Fruit fly (Drosophila melanogaster) whole organism, embryonic: ENCODE data around the gene CG14535.

ENCODE experiments used
- Ada2b ChIP-seq: fragments of 200-800 bp; sonication (Bioruptor generic); IDR thresholded peaks from 2 replicates; pipeline ENCODE4 v1.3.6; 2022; ENCODE audit warnings: missing biosample characterization, missing genetic modification characterization
- BEAF-32 ChIP-seq: fragments of 200-800 bp; sonication (Bioruptor generic); optimal IDR thresholded peaks from 3 replicates; lab custom pipeline; 2017; ENCODE audit warnings: missing biosample characterization, missing genetic modification characterization, mild to moderate bottlenecking, moderate library complexity, missing genetic modification reagents
- CG11093 ChIP-seq: fragments of 200-800 bp; sonication (Bioruptor generic); IDR thresholded peaks from 3 replicates; pipeline ENCODE4 v1.3.6; 2022; ENCODE audit warnings: missing biosample characterization, missing genetic modification characterization
- CG11456 ChIP-seq: fragments of 200-800 bp; sonication (Bioruptor generic); IDR thresholded peaks from 3 replicates; pipeline ENCODE4 v1.3.6; 2022; ENCODE audit warnings: missing biosample characterization, missing genetic modification characterization
- CG4854 ChIP-seq: fragments of 200-800 bp; sonication (Bioruptor generic); optimal IDR thresholded peaks from 2 replicates; lab custom pipeline; 2016; ENCODE audit warnings: missing biosample characterization, missing genetic modification characterization, inconsistent platforms
- CG8944 ChIP-seq: fragments of 200-800 bp; sonication (Bioruptor generic); optimal IDR thresholded peaks from 3 replicates; lab custom pipeline; 2016; ENCODE audit warnings: missing biosample characterization, missing genetic modification characterization
- Hmx ChIP-seq: fragments of 200-800 bp; sonication (Bioruptor generic); optimal IDR thresholded peaks from 2 replicates; lab custom pipeline; 2016; ENCODE audit warnings: missing biosample characterization, missing genetic modification characterization
- ab ChIP-seq: fragments of 200-800 bp; sonication (Bioruptor generic); optimal IDR thresholded peaks from 2 replicates; lab custom pipeline; 2016; ENCODE audit warnings: missing biosample characterization, missing genetic modification characterization
- eve ChIP-seq, 2 experiments: fragments of >200 bp; optimal IDR thresholded peaks; 2 replicates each; lab custom pipeline; 2017; ENCODE audit warnings: missing biosample characterization in 2 of 2, missing genetic modification characterization in 2 of 2

DNA sequence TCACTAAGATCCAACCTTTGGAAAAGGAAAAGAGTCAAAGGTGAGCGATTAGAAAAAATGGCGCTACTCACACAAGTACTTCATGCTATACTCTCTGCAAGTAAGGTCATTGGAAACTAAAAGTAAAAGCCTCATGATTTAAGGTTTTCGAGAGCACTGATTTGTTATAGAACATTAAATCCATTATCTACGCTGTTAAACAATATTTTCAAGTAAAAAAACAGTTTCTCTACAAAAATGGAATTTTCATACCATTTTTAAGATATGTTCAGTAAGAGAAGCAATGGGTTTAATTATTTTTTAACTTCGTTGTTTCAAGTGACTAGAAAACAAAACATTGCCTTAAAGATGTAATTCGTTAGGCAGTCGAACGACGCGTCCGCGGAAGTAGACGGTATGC lies 33.8 kb upstream of the CG14535 start, which contains the start of gene Spn28Da:
- no peak for TF ChIP-seq BEAF-32 (GFP tag; lab: Kevin White, UChicago)
- TF ChIP-seq ab: no peak
- TF ChIP-seq CG8944 (GFP tag; lab: Kevin White, UChicago): no peak
- no peak for TF ChIP-seq CG4854 (GFP tag; lab: Kevin White, UChicago)
- no peak for TF ChIP-seq eve (GFP tag; optimal IDR thresholded peaks at IDR 0.05; lab: Kevin White, UChicago)
- no peak for TF ChIP-seq Hmx (GFP tag; lab: Kevin White, UChicago)
- no peak for TF ChIP-seq Ada2b
- no peak for TF ChIP-seq CG11093 (GFP tag; lab: Robert Waterston, UW)
- TF ChIP-seq CG11456 (GFP tag; lab: Robert Waterston, UW): no peak
